Worm (Caenorhabditis elegans) whole organism, L3 larva: Measurements from ENCODE around the gene pals-25.
"Not testable (repeated sequence)": the region's sequence is repeated elsewhere in the genome, so short reads cannot be mapped to it uniquely, and the experiment has no call there.

Experiments
- R02D3.7 ChIP-seq: fragments of 150-350 bp; optimal IDR thresholded peaks from 2 replicates; lab custom pipeline; 2014; ENCODE audit warnings: missing biosample characterization, missing genetic modification characterization
- ZK546.5 ChIP-seq: sonication (generic microtip); optimal IDR thresholded peaks from 2 replicates; lab custom pipeline; 2017; ENCODE audit warnings: missing biosample characterization, missing genetic modification characterization
- aly-2 ChIP-seq: fragments of 150-350 bp; optimal IDR thresholded peaks from 2 replicates; lab custom pipeline; 2014; ENCODE audit warnings: missing biosample characterization, missing genetic modification characterization
- ama-1 ChIP-seq: fragments of 150-350 bp; optimal IDR thresholded peaks from 2 replicates; lab custom pipeline; 2018
- ceh-16 ChIP-seq: sonication (generic microtip); optimal IDR thresholded peaks from 2 replicates; lab custom pipeline; 2017; ENCODE audit warnings: missing biosample characterization, missing genetic modification characterization
- ceh-28 ChIP-seq: fragments of 150-350 bp; optimal IDR thresholded peaks from 2 replicates; lab custom pipeline; 2014; ENCODE audit warnings: missing biosample characterization, missing genetic modification reagents, missing genetic modification characterization
- ceh-82 ChIP-seq: fragments of 150-350 bp; optimal IDR thresholded peaks from 2 replicates; lab custom pipeline; 2014; ENCODE audit warnings: missing biosample characterization, missing genetic modification characterization
- ceh-9 ChIP-seq: sonication (generic microtip); optimal IDR thresholded peaks from 2 replicates; lab custom pipeline; 2018; ENCODE audit warnings: missing biosample characterization, missing genetic modification characterization
- daf-12 ChIP-seq: fragments of 150-350 bp; optimal IDR thresholded peaks from 2 replicates; lab custom pipeline; 2014; ENCODE audit warnings: missing biosample characterization, missing genetic modification reagents, missing genetic modification characterization
- egl-5 ChIP-seq: fragments of 150-350 bp; optimal IDR thresholded peaks from 2 replicates; lab custom pipeline; 2017; ENCODE audit warnings: missing biosample characterization, missing genetic modification reagents, missing genetic modification characterization, inconsistent platforms
- elt-2 ChIP-seq: sonication (generic microtip); optimal IDR thresholded peaks from 2 replicates; lab custom pipeline; 2016; ENCODE audit warnings: missing genetic modification reagents, mild to moderate bottlenecking, missing genetic modification characterization, missing compliant biosample characterization
- elt-3 ChIP-seq, 3 experiments: fragments of 150-350 bp in 1 of 3; sonication (generic microtip) in 2 of 3; optimal IDR thresholded peaks; 2 replicates in 2 of 3; 4 replicates in 1 of 3; lab custom pipeline; 2014 to 2017; ENCODE audit warnings: missing biosample characterization in 3 of 3, missing genetic modification characterization in 3 of 3
- eor-1 ChIP-seq, 2 experiments: fragments of 150-350 bp; optimal IDR thresholded peaks; 2 replicates each; lab custom pipeline; 2014 to 2018; ENCODE audit warnings: missing biosample characterization in 2 of 2, missing genetic modification characterization in 2 of 2
- fkh-10 ChIP-seq: sonication (generic microtip); optimal IDR thresholded peaks from 2 replicates; lab custom pipeline; 2017; ENCODE audit warnings: missing biosample characterization, missing genetic modification reagents, missing genetic modification characterization
- fkh-2 ChIP-seq: fragments of 150-350 bp; optimal IDR thresholded peaks from 2 replicates; lab custom pipeline; 2014; ENCODE audit warnings: missing biosample characterization, missing genetic modification reagents, missing genetic modification characterization
- fos-1 ChIP-seq: fragments of 150-350 bp; optimal IDR thresholded peaks from 2 replicates; lab custom pipeline; 2014; ENCODE audit warnings: missing biosample characterization, missing genetic modification characterization
- hmg-11 ChIP-seq: sonication (generic microtip); optimal IDR thresholded peaks from 2 replicates; lab custom pipeline; 2016; ENCODE audit warnings: missing genetic modification characterization, missing compliant biosample characterization
- lin-15B ChIP-seq: fragments of 150-350 bp; optimal IDR thresholded peaks from 2 replicates; lab custom pipeline; 2014; ENCODE audit warnings: missing biosample characterization, missing genetic modification characterization
- lin-39 ChIP-seq: fragments of 150-350 bp; optimal IDR thresholded peaks from 2 replicates; lab custom pipeline; 2018; ENCODE audit warnings: missing biosample characterization, missing genetic modification reagents, missing genetic modification characterization
- lsy-12 ChIP-seq: sonication (generic microtip); optimal IDR thresholded peaks from 2 replicates; lab custom pipeline; 2016; ENCODE audit warnings: mild to moderate bottlenecking, missing genetic modification characterization, missing compliant biosample characterization
- mml-1 ChIP-seq: fragments of 150-350 bp; sonication (generic microtip); optimal IDR thresholded peaks from 3 replicates; lab custom pipeline; 2014; ENCODE audit warnings: missing biosample characterization, missing genetic modification characterization
- nfya-1 ChIP-seq: sonication (generic microtip); optimal IDR thresholded peaks from 2 replicates; lab custom pipeline; 2017; ENCODE audit warnings: missing genetic modification characterization, mild to moderate bottlenecking, missing compliant biosample characterization, antibody characterized with exemption, moderate library complexity; ENCODE audit not compliant: insufficient read depth
- nhr-12 ChIP-seq: fragments of 150-350 bp; optimal IDR thresholded peaks from 2 replicates; lab custom pipeline; 2014; ENCODE audit warnings: missing biosample characterization, missing genetic modification characterization
- nhr-23 ChIP-seq: fragments of 150-350 bp; optimal IDR thresholded peaks from 2 replicates; lab custom pipeline; 2014; ENCODE audit warnings: missing biosample characterization, missing genetic modification reagents, missing genetic modification characterization
- nhr-237 ChIP-seq: fragments of 150-350 bp; optimal IDR thresholded peaks from 2 replicates; lab custom pipeline; 2014; ENCODE audit warnings: missing biosample characterization, missing genetic modification characterization
- nhr-25 ChIP-seq: sonication (generic microtip); optimal IDR thresholded peaks from 2 replicates; lab custom pipeline; 2017; ENCODE audit warnings: missing biosample characterization, missing genetic modification characterization
- nhr-76 ChIP-seq: fragments of 150-350 bp; sonication (generic microtip); optimal IDR thresholded peaks from 5 replicates; lab custom pipeline; 2014; ENCODE audit warnings: missing biosample characterization, missing genetic modification characterization
- pha-4 ChIP-seq: fragments of 150-350 bp; optimal IDR thresholded peaks from 2 replicates; lab custom pipeline; 2014; ENCODE audit warnings: missing biosample characterization, missing genetic modification reagents, missing genetic modification characterization
- pqm-1 ChIP-seq: fragments of 150-350 bp; optimal IDR thresholded peaks from 2 replicates; lab custom pipeline; 2017; ENCODE audit warnings: missing biosample characterization, missing genetic modification characterization, inconsistent platforms
- snpc-4 ChIP-seq: fragments of 150-350 bp; optimal IDR thresholded peaks from 2 replicates; lab custom pipeline; 2014; ENCODE audit warnings: missing biosample characterization, missing genetic modification characterization
- unc-62 ChIP-seq: fragments of 150-350 bp; sonication (generic microtip); optimal IDR thresholded peaks from 4 replicates; lab custom pipeline; 2014; ENCODE audit warnings: missing biosample characterization, missing genetic modification reagents, missing genetic modification characterization
- ztf-4 ChIP-seq: fragments of 150-350 bp; optimal IDR thresholded peaks from 2 replicates; lab custom pipeline; 2014; ENCODE audit warnings: missing biosample characterization, missing genetic modification characterization

The pals-25 gene

ce11 chrIII:92247-92646 lies 42.0 kb upstream of the pals-25 start:
- TF ChIP-seq ztf-4 (tag; lab: Kevin White, UChicago) (no peak), R02D3.7 (no peak), ceh-16 (tag; lab: Kevin White, UChicago) (no peak), nhr-76 (tag; lab: Kevin White, UChicago) (no peak), fkh-10 (no peak), ceh-9 (tag; lab: Kevin White, UChicago) (no peak), aly-2 (tag; lab: Kevin White, UChicago) (no peak), pqm-1 (tag; lab: Kevin White, UChicago) (no peak), egl-5 (no peak), ceh-28 (no peak), eor-1 (tag; optimal IDR thresholded peaks at IDR 0.05; lab: Kevin White, UChicago) (no peak), lin-39 (tag; lab: Kevin White, UChicago) (no peak), ZK546.5 (no peak), elt-3 (tag; optimal IDR thresholded peaks at IDR 0.05; lab: Kevin White, UChicago) (no peak), mml-1 (tag; lab: Kevin White, UChicago) (no peak), daf-12 (tag; lab: Kevin White, UChicago) (no peak), elt-2 (tag; lab: Kevin White, UChicago) (no peak), snpc-4 (tag; lab: Kevin White, UChicago) (no peak), nhr-25 (no peak), ama-1 (lab: Kevin White, UChicago) (no peak)

- TF ChIP-seq pha-4 (peak; percentile 77), ceh-9 (tag; lab: Kevin White, UChicago) (no peak), egl-5 (no peak), nfya-1 (tag; lab: Kevin White, UChicago) (peak; percentile 33), unc-62 (GFP tag; lab: Kevin White, UChicago) (no peak), fkh-2 (tag; lab: Kevin White, UChicago) (no peak), ceh-82 (tag; lab: Kevin White, UChicago) (no peak), lin-15B (no peak), nhr-23 (peak; percentile 1), mml-1 (tag; lab: Kevin White, UChicago) (no peak), nhr-237 (tag; lab: Kevin White, UChicago) (no peak), R02D3.7 (no peak), fos-1 (tag; lab: Kevin White, UChicago) (no peak), ceh-28 (no peak), elt-2 (tag; lab: Kevin White, UChicago) (peak; percentile 1), hmg-11 (tag; lab: Kevin White, UChicago) (peak; percentile 77)
Observed at ce11 chrIII:94759-95330, 39.4 kb upstream of the pals-25 start, which contains the start of gene pat-4. TSS of gene pat-4 (minus strand) at chrIII:94809.

- no peak for TF ChIP-seq pha-4
- TF ChIP-seq ceh-28, result peak; percentile 58
- TF ChIP-seq nfya-1 (tag; lab: Kevin White, UChicago), result peak; percentile 46
- peak; percentile 12 for TF ChIP-seq elt-2 (tag; lab: Kevin White, UChicago)
- TF ChIP-seq R02D3.7, result peak; percentile 13
Observed at ce11 chrIII:96196-96595, 38.1 kb upstream of the pals-25 start.

ce11 chrIII:97018-97417 lies 37.3 kb upstream of the pals-25 start, which contains the start of gene C29F9.8:
TSS of gene C29F9.8 (minus strand) at chrIII:97118.
- not testable (repeated sequence) for TF ChIP-seq daf-12, fos-1, snpc-4 (tag; lab: Kevin White, UChicago)

ce11 chrIII:98822-99221 lies 35.5 kb upstream of the pals-25 start, which contains the start of gene C29F9.9:
TSS of gene C29F9.9 (minus strand) at chrIII:98922.
- TF ChIP-seq lsy-12 (tag; lab: Kevin White, UChicago); nhr-12 (tag; lab: Kevin White, UChicago); elt-3 (tag; optimal IDR thresholded peaks at IDR 0.05; lab: Kevin White, UChicago): not testable (repeated sequence)
